Worm (Caenorhabditis elegans) whole organism, early embryonic: ENCODE measurements around the gene rde-12.

ENCODE experiments used
- B0310.2 ChIP-seq: sonication (generic microtip); optimal IDR thresholded peaks from 2 replicates; lab custom pipeline; 2016; ENCODE audit warnings: mild to moderate bottlenecking, missing genetic modification characterization, missing compliant biosample characterization
- F13C5.2 ChIP-seq: sonication (generic microtip); optimal IDR thresholded peaks from 2 replicates; lab custom pipeline; 2017; ENCODE audit warnings: mild to moderate bottlenecking, missing genetic modification characterization, inconsistent platforms, missing compliant biosample characterization
- aly-1 ChIP-seq: sonication (generic microtip); optimal IDR thresholded peaks from 2 replicates; lab custom pipeline; 2016; ENCODE audit warnings: missing genetic modification characterization, missing compliant biosample characterization
- ama-1 ChIP-seq: fragments of 150-350 bp; optimal IDR thresholded peaks from 2 replicates; lab custom pipeline; 2014
- ceh-13 ChIP-seq: fragments of 200-800 bp; sonication (Bioruptor generic); optimal IDR thresholded peaks from 2 replicates; lab custom pipeline; 2018; ENCODE audit warnings: mild to moderate bottlenecking, missing genetic modification characterization, missing compliant biosample characterization
- ceh-36 ChIP-seq: sonication (generic microtip); optimal IDR thresholded peaks from 2 replicates; lab custom pipeline; 2016; ENCODE audit warnings: missing genetic modification characterization, inconsistent platforms, missing compliant biosample characterization
- ets-7 ChIP-seq: sonication (generic microtip); optimal IDR thresholded peaks from 2 replicates; lab custom pipeline; 2016; ENCODE audit warnings: missing genotype, missing genetic modification characterization, missing compliant biosample characterization
- flt-1 ChIP-seq: fragments of 200-800 bp; sonication (Bioruptor generic); IDR thresholded peaks from 2 replicates; pipeline ENCODE4 v1.3.6; 2022; ENCODE audit warnings: missing genetic modification characterization, missing compliant biosample characterization
- hmbx-1 ChIP-seq: sonication (generic microtip); optimal IDR thresholded peaks from 2 replicates; lab custom pipeline; 2016; ENCODE audit warnings: mild to moderate bottlenecking, missing genetic modification characterization, missing compliant biosample characterization
- hmg-4 ChIP-seq: fragments of 200-800 bp; sonication (Bioruptor generic); optimal IDR thresholded peaks from 2 replicates; lab custom pipeline; 2018; ENCODE audit warnings: mild to moderate bottlenecking, missing genetic modification characterization, missing compliant biosample characterization
- hnd-1 ChIP-seq: sonication (generic microtip); optimal IDR thresholded peaks from 2 replicates; lab custom pipeline; 2016; ENCODE audit warnings: missing genetic modification characterization, missing compliant biosample characterization
- pes-1 ChIP-seq: fragments of 200-800 bp; sonication (Bioruptor generic); IDR thresholded peaks from 2 replicates; pipeline ENCODE4 v1.3.6; 2022; ENCODE audit warnings: missing genetic modification reagents, missing genetic modification characterization, missing compliant biosample characterization
- scrt-1 ChIP-seq: fragments of 200-800 bp; sonication (Bioruptor generic); IDR thresholded peaks from 2 replicates; pipeline ENCODE4 v1.3.6; 2022; ENCODE audit warnings: missing genetic modification characterization, missing compliant biosample characterization
- sea-1 ChIP-seq: fragments of 200-800 bp; sonication (Bioruptor generic); conservative IDR thresholded peaks from 2 replicates; pipeline ENCODE4 v1.3.6; 2022; ENCODE audit warnings: missing genetic modification characterization, missing compliant biosample characterization
- tbx-11 ChIP-seq: fragments of 200-800 bp; sonication (Bioruptor generic); IDR thresholded peaks from 2 replicates; pipeline ENCODE4 v1.3.6; 2022; ENCODE audit warnings: missing genetic modification characterization, missing compliant biosample characterization
- tbx-37 ChIP-seq: fragments of 200-800 bp; sonication (Bioruptor generic); conservative IDR thresholded peaks from 2 replicates; pipeline ENCODE4 v1.3.6; 2022; ENCODE audit warnings: missing genetic modification reagents, missing genetic modification characterization, missing compliant biosample characterization
- tra-4 ChIP-seq: sonication (generic microtip); optimal IDR thresholded peaks from 2 replicates; lab custom pipeline; 2017; ENCODE audit warnings: missing genetic modification characterization, missing compliant biosample characterization

The rde-12 gene

DNA sequence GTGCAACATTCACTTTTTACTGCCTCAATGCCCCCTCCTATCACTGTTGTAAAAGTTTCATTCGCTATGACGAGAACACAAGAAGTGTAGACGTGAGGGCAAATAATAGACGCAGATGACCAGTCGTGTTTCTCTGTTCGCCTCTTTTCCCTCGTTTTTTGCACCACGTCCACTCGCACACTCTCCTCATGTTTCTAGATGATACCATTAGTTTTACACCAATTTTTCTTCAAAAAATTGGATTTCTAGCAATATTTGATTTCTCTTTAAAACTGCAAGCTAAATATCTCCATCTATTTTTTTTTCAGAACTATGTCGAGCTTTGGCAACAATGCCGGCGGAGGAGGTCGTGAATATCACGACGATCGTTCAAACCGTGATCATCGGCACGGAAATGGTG, at the start of gene rde-12:
rde-12 (plus strand) TSS at position 301 of the 400 bp plus-strand sequence.
- TF ChIP-seq hnd-1 (tag; lab: Kevin White, UChicago): no peak
- no peak for TF ChIP-seq flt-1 (GFP tag; lab: Robert Waterston, UW)
- no peak for TF ChIP-seq tbx-37 (GFP tag; lab: Robert Waterston, UW)
- no peak for TF ChIP-seq aly-1 (tag; lab: Kevin White, UChicago)
- no peak for TF ChIP-seq ceh-36 (tag; lab: Kevin White, UChicago)
- no peak for TF ChIP-seq sea-1 (GFP tag; lab: Robert Waterston, UW)
- no peak for TF ChIP-seq ets-7 (tag; lab: Kevin White, UChicago)
- TF ChIP-seq tra-4: no peak
- no peak for TF ChIP-seq pes-1
- TF ChIP-seq hmg-4 (GFP tag; lab: Kevin White, UChicago): no peak
- TF ChIP-seq scrt-1 (GFP tag; lab: Robert Waterston, UW): no peak
- no peak for TF ChIP-seq B0310.2 (tag; lab: Kevin White, UChicago)
- no peak for TF ChIP-seq F13C5.2 (tag; lab: Kevin White, UChicago)
- TF ChIP-seq tbx-11 (GFP tag; lab: Robert Waterston, UW): no peak
- TF ChIP-seq ama-1: no peak
- TF ChIP-seq hmbx-1 (tag; lab: Kevin White, UChicago): no peak
- no peak for TF ChIP-seq ceh-13 (GFP tag; lab: Kevin White, UChicago)

ce11 chrV:13619752-13620151, 45.4 kb upstream of the rde-12 start, which contains the start of gene srd-11:
Gene srd-11 (minus strand): TSS chrV:13619852.
- TF ChIP-seq aly-1 (tag; lab: Kevin White, UChicago) (no peak), ama-1 (no peak), ceh-36 (tag; lab: Kevin White, UChicago) (no peak), ets-7 (tag; lab: Kevin White, UChicago) (no peak), tbx-37 (GFP tag; lab: Robert Waterston, UW) (no peak), tbx-11 (GFP tag; lab: Robert Waterston, UW) (no peak), scrt-1 (GFP tag; lab: Robert Waterston, UW) (no peak), sea-1 (GFP tag; lab: Robert Waterston, UW) (no peak), B0310.2 (tag; lab: Kevin White, UChicago) (no peak), tra-4 (no peak), flt-1 (GFP tag; lab: Robert Waterston, UW) (no peak), hmbx-1 (tag; lab: Kevin White, UChicago) (no peak), hnd-1 (tag; lab: Kevin White, UChicago) (no peak), F13C5.2 (tag; lab: Kevin White, UChicago) (no peak), ceh-13 (GFP tag; lab: Kevin White, UChicago) (no peak), pes-1 (no peak), hmg-4 (GFP tag; lab: Kevin White, UChicago) (no peak)

DNA sequence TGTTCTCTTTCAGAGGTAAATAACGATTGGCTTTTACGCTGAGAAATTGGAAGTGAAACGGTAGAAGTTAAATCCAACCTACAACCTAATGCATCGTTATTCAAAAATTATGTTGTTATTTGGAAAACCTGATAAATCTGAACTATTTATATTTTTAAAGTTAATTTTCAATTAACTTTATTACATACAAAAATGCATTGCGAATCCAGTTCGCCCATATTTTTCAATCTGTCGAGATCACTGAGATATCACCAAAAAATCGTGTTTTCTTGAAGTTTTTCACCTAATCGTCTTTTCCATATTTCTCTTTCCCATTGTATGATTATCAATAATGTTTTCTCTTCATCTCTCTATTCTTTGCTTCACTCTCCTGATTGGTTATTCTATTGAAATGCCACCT, 44.5 kb upstream of the rde-12 start, which contains the start of gene F53F4.15:
F53F4.15 (plus strand) TSS at position 301 of the 400 bp plus-strand sequence.
- no peak for TF ChIP-seq F13C5.2 (tag; lab: Kevin White, UChicago)
- TF ChIP-seq flt-1 (GFP tag; lab: Robert Waterston, UW): no peak

ce11 chrV:13621720-13622119, 43.5 kb upstream of the rde-12 start, which contains the start of gene F53F4.16:
Gene F53F4.16 (minus strand): TSS chrV:13621820.
- TF ChIP-seq sea-1 (GFP tag; lab: Robert Waterston, UW) (no peak), hmg-4 (GFP tag; lab: Kevin White, UChicago) (no peak), ceh-36 (tag; lab: Kevin White, UChicago) (no peak), tbx-11 (GFP tag; lab: Robert Waterston, UW) (no peak), pes-1 (no peak), tra-4 (no peak), scrt-1 (GFP tag; lab: Robert Waterston, UW) (no peak), flt-1 (GFP tag; lab: Robert Waterston, UW) (no peak), B0310.2 (tag; lab: Kevin White, UChicago) (no peak), ets-7 (tag; lab: Kevin White, UChicago) (no peak)

DNA sequence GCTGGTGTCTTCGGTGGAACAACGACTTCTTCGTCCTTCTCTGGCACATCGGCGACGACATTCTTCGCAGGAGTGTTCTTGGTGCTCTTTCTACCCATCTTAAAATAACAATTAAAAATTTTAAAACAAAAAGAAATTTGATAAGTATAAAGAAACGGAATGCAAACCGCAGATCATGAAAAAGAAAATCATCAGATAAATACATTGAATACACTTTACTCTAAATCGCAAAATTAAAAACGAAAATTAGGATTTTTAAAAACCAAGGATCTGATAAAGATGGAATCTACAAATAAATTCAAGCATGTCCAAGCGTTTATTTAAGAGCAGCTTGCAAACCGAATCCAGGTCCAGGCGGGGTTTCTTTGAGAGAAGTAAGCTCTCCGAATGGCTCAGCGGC, 40.8 kb upstream of the rde-12 start, which contains the start of gene F53F4.11:
F53F4.11 (minus strand) TSS at position 101 of the 400 bp plus-strand sequence.
- TF ChIP-seq aly-1 (tag; lab: Kevin White, UChicago): no peak
- no peak for TF ChIP-seq tra-4
- TF ChIP-seq ama-1: no peak
- no peak for TF ChIP-seq tbx-11 (GFP tag; lab: Robert Waterston, UW)
- TF ChIP-seq ceh-36 (tag; lab: Kevin White, UChicago): no peak
- no peak for TF ChIP-seq hnd-1 (tag; lab: Kevin White, UChicago)
- no peak for TF ChIP-seq ets-7 (tag; lab: Kevin White, UChicago)
- TF ChIP-seq B0310.2 (tag; lab: Kevin White, UChicago): no peak
- no peak for TF ChIP-seq F13C5.2 (tag; lab: Kevin White, UChicago)

DNA sequence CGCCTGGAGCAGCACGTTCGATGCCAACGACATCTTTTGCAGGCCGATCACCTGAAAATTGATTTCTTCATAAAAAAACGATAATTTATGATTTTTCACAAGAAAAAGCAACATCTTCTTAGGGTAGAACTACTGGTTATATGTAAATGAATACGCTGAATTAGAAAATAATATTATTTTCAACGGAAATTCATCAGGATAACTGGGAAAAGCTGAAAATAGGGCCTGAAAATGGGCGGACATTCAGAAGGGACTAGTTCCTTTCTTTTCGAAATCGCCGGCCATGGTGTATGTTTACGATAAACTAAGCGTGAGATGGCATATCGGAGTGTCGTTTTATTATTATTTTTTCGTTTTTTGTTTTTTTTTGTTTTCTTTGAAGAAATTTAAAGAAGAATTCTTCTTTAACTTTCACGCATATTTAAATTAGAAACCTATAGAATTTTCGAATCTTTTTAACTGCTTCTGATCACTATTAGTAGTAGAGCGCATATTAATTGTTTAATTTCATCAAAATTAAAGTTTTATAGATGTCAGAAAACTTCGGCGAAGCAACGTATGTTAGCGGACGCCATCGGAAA, 39.6 kb upstream of the rde-12 start, which contains the start of the genes nduv-2 and F53F4.12:
nduv-2 (minus strand) TSS at position 51 of the 581 bp plus-strand sequence.
F53F4.12 (plus strand) TSS at position 531 of the 581 bp plus-strand sequence.
- TF ChIP-seq ceh-36 (tag; lab: Kevin White, UChicago) (no peak), tra-4 (no peak), B0310.2 (tag; lab: Kevin White, UChicago) (no peak), pes-1 (no peak), scrt-1 (GFP tag; lab: Robert Waterston, UW) (no peak), F13C5.2 (tag; lab: Kevin White, UChicago) (no peak), ets-7 (tag; lab: Kevin White, UChicago) (no peak), flt-1 (GFP tag; lab: Robert Waterston, UW) (no peak), tbx-37 (GFP tag; lab: Robert Waterston, UW) (no peak), ceh-13 (GFP tag; lab: Kevin White, UChicago) (no peak), hmbx-1 (tag; lab: Kevin White, UChicago) (no peak), hmg-4 (GFP tag; lab: Kevin White, UChicago) (no peak), sea-1 (GFP tag; lab: Robert Waterston, UW) (no peak), ama-1 (no peak)
